Worm (Caenorhabditis elegans) whole organism, L2 larva: ENCODE results near the gene srg-21.

Experiments used
- Y55F3AM.14 ChIP-seq: fragments of 200-800 bp; sonication (Bioruptor generic); optimal IDR thresholded peaks from 2 replicates; lab custom pipeline; 2018; ENCODE audit warnings: mild to moderate bottlenecking, missing genetic modification characterization, missing compliant biosample characterization
- ZK546.5 ChIP-seq: sonication (generic microtip); optimal IDR thresholded peaks from 2 replicates; lab custom pipeline; 2017; ENCODE audit warnings: missing biosample characterization, missing genetic modification characterization
- aly-2 ChIP-seq: fragments of 150-350 bp; optimal IDR thresholded peaks from 2 replicates; lab custom pipeline; 2014; ENCODE audit warnings: missing biosample characterization, missing genetic modification characterization
- ceh-82 ChIP-seq: fragments of 150-350 bp; optimal IDR thresholded peaks from 2 replicates; lab custom pipeline; 2014; ENCODE audit warnings: missing biosample characterization, missing genetic modification characterization
- elt-3 ChIP-seq: sonication (generic microtip); optimal IDR thresholded peaks from 2 replicates; lab custom pipeline; 2017; ENCODE audit warnings: missing biosample characterization, missing genetic modification characterization
- fos-1 ChIP-seq: fragments of 150-350 bp; optimal IDR thresholded peaks from 2 replicates; lab custom pipeline; 2014; ENCODE audit warnings: missing biosample characterization, missing genetic modification characterization
- lin-11 ChIP-seq: fragments of 150-350 bp; sonication (generic microtip); optimal IDR thresholded peaks from 2 replicates; lab custom pipeline; 2014; ENCODE audit warnings: missing biosample characterization, missing genetic modification characterization, inconsistent platforms, mixed read lengths
- lin-39 ChIP-seq: fragments of 150-350 bp; optimal IDR thresholded peaks from 2 replicates; lab custom pipeline; 2014; ENCODE audit warnings: missing biosample characterization, missing genetic modification reagents, missing genetic modification characterization
- nhr-12 ChIP-seq: fragments of 150-350 bp; optimal IDR thresholded peaks from 2 replicates; lab custom pipeline; 2014; ENCODE audit warnings: missing biosample characterization, missing genetic modification characterization
- nhr-21 ChIP-seq: fragments of 150-350 bp; optimal IDR thresholded peaks from 2 replicates; lab custom pipeline; 2014; ENCODE audit warnings: missing biosample characterization, missing genetic modification characterization
- nhr-25 ChIP-seq: fragments of 150-350 bp; sonication (generic microtip); optimal IDR thresholded peaks from 3 replicates; lab custom pipeline; 2014; ENCODE audit warnings: missing biosample characterization, missing genetic modification characterization
- unc-62 ChIP-seq: fragments of 150-350 bp; optimal IDR thresholded peaks from 2 replicates; lab custom pipeline; 2014; ENCODE audit warnings: missing biosample characterization, missing genetic modification reagents, missing genetic modification characterization
- ztf-11 ChIP-seq: sonication (generic microtip); optimal IDR thresholded peaks from 2 replicates; lab custom pipeline; 2017; ENCODE audit warnings: missing biosample characterization, missing genetic modification characterization

DNA sequence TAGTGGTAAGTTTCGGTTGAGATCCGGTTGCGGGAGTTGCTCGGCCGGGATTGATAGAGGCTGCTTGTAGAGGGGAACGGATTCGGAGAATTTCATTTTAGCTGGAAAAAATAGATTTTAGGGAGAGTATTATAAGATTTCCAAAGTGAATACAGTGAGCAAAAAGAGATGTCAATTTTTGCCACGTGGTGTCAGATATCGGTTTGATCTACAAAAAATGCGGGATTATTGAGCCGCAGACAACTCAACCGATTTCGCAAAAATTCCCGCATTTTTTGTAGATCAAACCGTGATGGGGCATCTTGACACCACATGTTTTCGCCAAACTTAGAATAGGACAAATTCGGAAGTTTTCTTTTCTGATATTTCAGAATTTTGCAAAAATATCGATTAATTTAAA is 36.9 kb downstream of the srg-21 start, which contains the start of gene lido-13:
- TF ChIP-seq Y55F3AM.14 (GFP tag; lab: Kevin White, UChicago) (no peak), nhr-25 (tag; lab: Kevin White, UChicago) (no peak), ZK546.5 (tag; lab: Kevin White, UChicago) (no peak), lin-39 (no peak), lin-11 (tag; lab: Kevin White, UChicago) (no peak), fos-1 (tag; lab: Kevin White, UChicago) (no peak), unc-62 (GFP tag; lab: Kevin White, UChicago) (no peak), aly-2 (tag; lab: Kevin White, UChicago) (no peak), nhr-21 (tag; lab: Kevin White, UChicago) (no peak), ztf-11 (tag; lab: Kevin White, UChicago) (no peak), ceh-82 (tag; lab: Kevin White, UChicago) (no peak), elt-3 (tag; lab: Kevin White, UChicago) (no peak), nhr-12 (no peak)
